Fruit fly (Drosophila melanogaster) whole organism, embryonic: ENCODE results near the gene arx.

Experiments used
- Asciz ChIP-seq: fragments of 200-800 bp; sonication (Bioruptor generic); optimal IDR thresholded peaks from 2 replicates; lab custom pipeline; 2017; ENCODE audit warnings: missing biosample characterization, mild to moderate bottlenecking, missing genetic modification characterization, missing genetic modification reagents
- CG12155 ChIP-seq: fragments of 200-800 bp; sonication (Bioruptor generic); optimal IDR thresholded peaks from 3 replicates; lab custom pipeline; 2016; ENCODE audit warnings: missing biosample characterization, missing genetic modification characterization
- CG1233 ChIP-seq: fragments of 200-800 bp; sonication (Bioruptor generic); optimal IDR thresholded peaks from 4 replicates; lab custom pipeline; 2018; ENCODE audit warnings: missing biosample characterization, mild to moderate bottlenecking, missing genetic modification characterization
- CG13424 ChIP-seq: fragments of 200-800 bp; sonication (Bioruptor generic); optimal IDR thresholded peaks from 2 replicates; lab custom pipeline; 2019; ENCODE audit warnings: missing biosample characterization, mild to moderate bottlenecking, missing genetic modification characterization, moderate library complexity
- CG13894 ChIP-seq: fragments of 200-800 bp; sonication (Bioruptor generic); optimal IDR thresholded peaks from 3 replicates; lab custom pipeline; 2018; ENCODE audit warnings: missing biosample characterization, mild to moderate bottlenecking, missing genetic modification characterization, moderate library complexity
- CG1529 ChIP-seq: fragments of 200-800 bp; sonication (Bioruptor generic); optimal IDR thresholded peaks from 3 replicates; lab custom pipeline; 2018; ENCODE audit warnings: missing biosample characterization, missing genetic modification characterization
- CG15601 ChIP-seq: fragments of 200-800 bp; sonication (Bioruptor generic); optimal IDR thresholded peaks from 3 replicates; lab custom pipeline; 2019; ENCODE audit warnings: missing biosample characterization, mild to moderate bottlenecking, missing genetic modification characterization, moderate library complexity
- CG17568 ChIP-seq: fragments of 200-800 bp; sonication (Bioruptor generic); optimal IDR thresholded peaks from 2 replicates; lab custom pipeline; 2018; ENCODE audit warnings: missing biosample characterization, mild to moderate bottlenecking, missing genetic modification characterization, moderate library complexity
- CG17802 ChIP-seq: fragments of 200-800 bp; sonication (Bioruptor generic); optimal IDR thresholded peaks from 2 replicates; lab custom pipeline; 2018; ENCODE audit warnings: missing biosample characterization, mild to moderate bottlenecking, missing genetic modification characterization, moderate library complexity
- CG18262 ChIP-seq: fragments of 200-800 bp; optimal IDR thresholded peaks from 3 replicates; lab custom pipeline; 2019; ENCODE audit warnings: missing biosample characterization, mild to moderate bottlenecking, missing genetic modification characterization, moderate library complexity
- CG2875 ChIP-seq: fragments of 200-800 bp; sonication (Bioruptor generic); optimal IDR thresholded peaks from 2 replicates; lab custom pipeline; 2017; ENCODE audit warnings: missing biosample characterization, mild to moderate bottlenecking, missing genetic modification characterization, missing genetic modification reagents
- CG30403 ChIP-seq: fragments of 200-800 bp; sonication (Bioruptor generic); optimal IDR thresholded peaks from 3 replicates; lab custom pipeline; 2016; ENCODE audit warnings: missing biosample characterization, missing genetic modification characterization
- CG32767 ChIP-seq: fragments of 200-800 bp; sonication (Bioruptor generic); IDR thresholded peaks from 2 replicates; pipeline ENCODE4 v1.3.6; 2022; ENCODE audit warnings: missing biosample characterization, missing genetic modification characterization
- CG33213 ChIP-seq: fragments of 200-800 bp; sonication (Bioruptor generic); optimal IDR thresholded peaks from 3 replicates; lab custom pipeline; 2016; ENCODE audit warnings: missing biosample characterization, missing genetic modification characterization
- CG7271 ChIP-seq: fragments of 200-800 bp; sonication (Bioruptor generic); optimal IDR thresholded peaks from 2 replicates; lab custom pipeline; 2018; ENCODE audit warnings: missing biosample characterization, mild to moderate bottlenecking, missing genetic modification characterization, moderate library complexity
- CG7963 ChIP-seq: fragments of 200-800 bp; sonication (Bioruptor generic); IDR thresholded peaks from 3 replicates; pipeline ENCODE4 v1.3.6; 2022; ENCODE audit warnings: missing biosample characterization, missing genetic modification characterization; ENCODE audit not compliant: partially characterized antibody
- CG9727 ChIP-seq: fragments of 200-800 bp; sonication (Bioruptor generic); optimal IDR thresholded peaks from 3 replicates; lab custom pipeline; 2017; ENCODE audit warnings: missing biosample characterization, mild to moderate bottlenecking, missing genetic modification characterization
- CoRest ChIP-seq: fragments of 200-800 bp; sonication (Bioruptor generic); optimal IDR thresholded peaks from 3 replicates; lab custom pipeline; 2018; ENCODE audit warnings: missing biosample characterization, mild to moderate bottlenecking, missing genetic modification characterization, moderate library complexity
- D19B ChIP-seq: fragments of 200-800 bp; sonication (Bioruptor generic); optimal IDR thresholded peaks from 2 replicates; lab custom pipeline; 2017; ENCODE audit warnings: missing biosample characterization, mild to moderate bottlenecking, missing genetic modification characterization
- Eip74EF ChIP-seq, 2 experiments: fragments of 200-800 bp in 1 of 2; fragments of >200 bp in 1 of 2; sonication (Bioruptor generic) in 1 of 2; optimal IDR thresholded peaks; 2 replicates each; lab custom pipeline; 2017 to 2019; ENCODE audit warnings: missing biosample characterization in 2 of 2, missing genetic modification characterization in 2 of 2, mild to moderate bottlenecking in 1 of 2, moderate library complexity in 1 of 2
- H15 ChIP-seq: fragments of 200-800 bp; sonication (Bioruptor generic); IDR thresholded peaks from 3 replicates; pipeline ENCODE4 v1.3.6; 2022; ENCODE audit warnings: missing biosample characterization, missing genetic modification characterization
- HLH54F ChIP-seq: fragments of 200-800 bp; sonication (Bioruptor generic); optimal IDR thresholded peaks from 3 replicates; lab custom pipeline; 2016; ENCODE audit warnings: missing biosample characterization, missing genetic modification characterization
- HLHmδ ChIP-seq: fragments of 200-800 bp; sonication (Bioruptor generic); optimal IDR thresholded peaks from 2 replicates; lab custom pipeline; 2018; ENCODE audit warnings: missing biosample characterization, mild to moderate bottlenecking, missing genetic modification characterization, moderate library complexity
- Hsf ChIP-seq: fragments of 200-800 bp; sonication (Bioruptor generic); optimal IDR thresholded peaks from 3 replicates; lab custom pipeline; 2016; ENCODE audit warnings: missing biosample characterization, missing genetic modification characterization
- Lim3 ChIP-seq: fragments of 200-800 bp; sonication (Bioruptor generic); IDR thresholded peaks from 2 replicates; pipeline ENCODE4 v1.3.6; 2022; ENCODE audit warnings: missing biosample characterization, missing genetic modification characterization
- Lpt ChIP-seq: fragments of >200 bp; optimal IDR thresholded peaks from 2 replicates; lab custom pipeline; 2018; ENCODE audit warnings: missing biosample characterization, missing genetic modification characterization
- Max ChIP-seq: fragments of 200-800 bp; sonication (Bioruptor generic); optimal IDR thresholded peaks from 2 replicates; lab custom pipeline; 2016; ENCODE audit warnings: missing biosample characterization, mild to moderate bottlenecking, missing genetic modification characterization
- Spps ChIP-seq: fragments of 200-800 bp; sonication (Bioruptor generic); optimal IDR thresholded peaks from 2 replicates; lab custom pipeline; 2018; ENCODE audit warnings: missing biosample characterization, mild to moderate bottlenecking, missing genetic modification characterization
- Vsx1 ChIP-seq: fragments of 200-800 bp; sonication (Bioruptor generic); optimal IDR thresholded peaks from 2 replicates; lab custom pipeline; 2017; ENCODE audit warnings: missing biosample characterization, mild to moderate bottlenecking, missing genetic modification characterization, missing genetic modification reagents
- ato ChIP-seq: fragments of 200-800 bp; sonication (Bioruptor generic); IDR thresholded peaks from 2 replicates; pipeline ENCODE4 v1.3.6; 2022; ENCODE audit warnings: missing biosample characterization, missing genetic modification characterization; ENCODE audit not compliant: partially characterized antibody
- cad ChIP-seq: fragments of >200 bp; optimal IDR thresholded peaks from 2 replicates; lab custom pipeline; 2017; ENCODE audit warnings: missing biosample characterization, missing genetic modification characterization
- chif ChIP-seq, 2 experiments: fragments of 200-800 bp; sonication (Bioruptor generic); optimal IDR thresholded peaks; 3 replicates each; lab custom pipeline; 2016; ENCODE audit warnings: missing biosample characterization in 2 of 2, missing genetic modification characterization in 2 of 2
- exex ChIP-seq: fragments of 200-800 bp; sonication (Bioruptor generic); optimal IDR thresholded peaks from 4 replicates; lab custom pipeline; 2018; ENCODE audit warnings: missing biosample characterization, mild to moderate bottlenecking, missing genetic modification characterization, moderate library complexity
- gce ChIP-seq: fragments of 200-800 bp; sonication (Bioruptor generic); IDR thresholded peaks from 3 replicates; pipeline ENCODE4 v1.3.6; 2022; ENCODE audit warnings: missing biosample characterization, missing genetic modification characterization
- gt ChIP-seq: fragments of 200-800 bp; sonication (Bioruptor generic); IDR thresholded peaks from 2 replicates; pipeline ENCODE4 v1.3.6; 2022; ENCODE audit warnings: missing biosample characterization, missing genetic modification characterization
- hkb ChIP-seq, 2 experiments: fragments of 200-800 bp in 1 of 2; fragments of >200 bp in 1 of 2; sonication (Bioruptor generic) in 1 of 2; IDR thresholded peaks in 1 of 2; optimal IDR thresholded peaks in 1 of 2; 2 replicates each; pipeline versions ENCODE4 v1.3.6 to Lab custom; 2017 to 2022; ENCODE audit warnings: missing biosample characterization in 1 of 2, missing genetic modification characterization in 1 of 2
- jing ChIP-seq: fragments of 200-800 bp; sonication (Bioruptor generic); optimal IDR thresholded peaks from 2 replicates; lab custom pipeline; 2018; ENCODE audit warnings: missing biosample characterization, mild to moderate bottlenecking, missing genetic modification characterization
- lmd ChIP-seq: fragments of 200-800 bp; sonication (Bioruptor generic); IDR thresholded peaks from 2 replicates; pipeline ENCODE4 v1.3.6; 2022; ENCODE audit warnings: missing biosample characterization, missing genetic modification characterization
- luna ChIP-seq: fragments of 200-800 bp; sonication (Bioruptor generic); optimal IDR thresholded peaks from 2 replicates; lab custom pipeline; 2016; ENCODE audit warnings: missing biosample characterization, missing genetic modification characterization
- onecut ChIP-seq: fragments of 200-800 bp; sonication (Bioruptor generic); IDR thresholded peaks from 2 replicates; pipeline ENCODE4 v1.3.6; 2022; ENCODE audit warnings: missing biosample characterization, missing genetic modification characterization
- org-1 ChIP-seq: fragments of 200-800 bp; sonication (Bioruptor generic); optimal IDR thresholded peaks from 2 replicates; lab custom pipeline; 2017; ENCODE audit warnings: missing biosample characterization, missing genetic modification characterization
- pum ChIP-seq: fragments of 200-800 bp; sonication (Bioruptor generic); optimal IDR thresholded peaks from 2 replicates; lab custom pipeline; 2016; ENCODE audit warnings: missing biosample characterization, missing genetic modification characterization
- ranshi ChIP-seq: fragments of 200-800 bp; sonication (Bioruptor generic); IDR thresholded peaks from 2 replicates; pipeline ENCODE4 v1.3.6; 2022; ENCODE audit warnings: missing biosample characterization, missing genetic modification characterization
- row ChIP-seq: fragments of 200-800 bp; sonication (Bioruptor generic); IDR thresholded peaks from 3 replicates; pipeline ENCODE4 v1.3.6; 2022; ENCODE audit warnings: missing biosample characterization, missing genetic modification characterization
- scrt ChIP-seq: fragments of 200-800 bp; sonication (Bioruptor generic); optimal IDR thresholded peaks from 2 replicates; lab custom pipeline; 2018; ENCODE audit warnings: missing biosample characterization, mild to moderate bottlenecking, missing genetic modification characterization, moderate library complexity
- sisA ChIP-seq: fragments of 200-800 bp; sonication (Bioruptor generic); IDR thresholded peaks from 2 replicates; pipeline ENCODE4 v1.3.6; 2022; ENCODE audit warnings: missing biosample characterization, missing genetic modification characterization
- sqz ChIP-seq: fragments of 200-800 bp; sonication (Bioruptor generic); optimal IDR thresholded peaks from 3 replicates; lab custom pipeline; 2018; ENCODE audit warnings: missing biosample characterization, mild to moderate bottlenecking, missing genetic modification characterization
- unpg ChIP-seq: fragments of 200-800 bp; sonication (Bioruptor generic); optimal IDR thresholded peaks from 3 replicates; lab custom pipeline; 2018; ENCODE audit warnings: missing biosample characterization, mild to moderate bottlenecking, missing genetic modification characterization, moderate library complexity
- usp ChIP-seq: fragments of >200 bp; optimal IDR thresholded peaks from 2 replicates; lab custom pipeline; 2017; ENCODE audit warnings: missing biosample characterization, missing genetic modification characterization
- vvl ChIP-seq: fragments of 200-800 bp; sonication (Bioruptor generic); IDR thresholded peaks from 2 replicates; pipeline ENCODE4 v1.3.6; 2022; ENCODE audit warnings: missing biosample characterization, missing genetic modification characterization

Gene arx

DNA sequence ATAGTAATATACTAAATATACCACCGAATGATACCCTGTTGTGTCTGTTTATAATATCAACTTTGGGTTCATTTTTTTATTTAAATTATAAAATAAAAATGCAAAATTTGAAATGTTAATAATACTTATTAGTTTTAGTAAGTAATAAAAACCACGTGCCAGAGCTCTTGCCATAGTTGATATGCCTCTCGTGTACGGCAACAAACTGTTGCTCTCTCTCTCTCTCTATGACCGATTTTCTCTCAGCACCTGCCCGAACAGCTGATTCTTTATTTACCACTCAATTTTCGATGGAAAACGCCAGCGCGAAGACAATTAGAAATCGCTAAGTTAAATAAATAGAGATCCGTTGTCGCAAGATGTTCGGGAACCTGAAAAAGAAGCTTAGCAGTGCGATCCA is 33.8 kb downstream of the arx start, which contains the start of gene Dysb (continued):
- TF ChIP-seq Spps (tag; lab: Kevin White, UChicago), result peak; percentile 68
- peak; percentile 20 for TF ChIP-seq CG33213 (GFP tag; lab: Kevin White, UChicago)
- TF ChIP-seq sqz (GFP tag; lab: Kevin White, UChicago), result peak; percentile 82
- TF ChIP-seq Eip74EF (GFP tag; optimal IDR thresholded peaks at IDR 0.05; lab: Kevin White, UChicago), result peak in 1 of 2 experiments; percentile 78
- peak; percentile 86 for TF ChIP-seq onecut (GFP tag; lab: Robert Waterston, UW)
- TF ChIP-seq Lpt (GFP tag; lab: Kevin White, UChicago), result no peak
- peak; percentile 22 for TF ChIP-seq luna
- TF ChIP-seq CG13424 (tag; lab: Kevin White, UChicago), result peak; percentile 89
- TF ChIP-seq CG2875, result peak; percentile 82
- TF ChIP-seq row (GFP tag; lab: Robert Waterston, UW), result peak; percentile 97
- TF ChIP-seq jing (GFP tag; lab: Kevin White, UChicago), result peak; percentile 36
- TF ChIP-seq gt (GFP tag; lab: Robert Waterston, UW), result peak; percentile 10; the same call in 1 of the 2 replicates
- peak; percentile 72 for TF ChIP-seq Hsf
- TF ChIP-seq org-1 (GFP tag; lab: Kevin White, UChicago), result peak; percentile 45
- peak; percentile 84 for TF ChIP-seq CG30403 (GFP tag; lab: Kevin White, UChicago)
- peak; percentile 86 for TF ChIP-seq CG15601 (tag; lab: Kevin White, UChicago)
- peak; percentile 93 for TF ChIP-seq scrt
- TF ChIP-seq cad (GFP tag; lab: Kevin White, UChicago), result no peak
- TF ChIP-seq CG32767 (GFP tag; lab: Robert Waterston, UW), result peak; percentile 70
- peak; percentile 90 for TF ChIP-seq H15 (GFP tag; lab: Robert Waterston, UW)
- peak; percentile 67 for TF ChIP-seq Max (GFP tag; lab: Kevin White, UChicago)
- peak; percentile 47 for TF ChIP-seq CG7271 (tag; lab: Kevin White, UChicago)
- TF ChIP-seq lmd (GFP tag; lab: Robert Waterston, UW), result peak; percentile 85
- TF ChIP-seq HLH54F (GFP tag; lab: Kevin White, UChicago), result peak; percentile 20
- TF ChIP-seq sisA (GFP tag; lab: Robert Waterston, UW), result peak; percentile 85
- TF ChIP-seq CG18262 (tag; lab: Kevin White, UChicago), result peak; percentile 89
- no peak for TF ChIP-seq Lim3 (GFP tag; lab: Robert Waterston, UW)
- peak; percentile 75 for TF ChIP-seq CG1529 (GFP tag; lab: Kevin White, UChicago)
- TF ChIP-seq HLHmδ (GFP tag; lab: Kevin White, UChicago), result peak; percentile 61
- no peak for TF ChIP-seq CG7963 (GFP tag; lab: Robert Waterston, UW)
- peak; percentile 85 for TF ChIP-seq CG13894
- peak; percentile 81 for TF ChIP-seq ranshi (GFP tag; lab: Robert Waterston, UW)
- TF ChIP-seq CG17568 (GFP tag; lab: Kevin White, UChicago), result peak; percentile 86
- TF ChIP-seq exex (tag; lab: Kevin White, UChicago), result peak; percentile 57
- peak; percentile 30 to 46 for TF ChIP-seq chif (GFP tag; optimal IDR thresholded peaks at IDR 0.05; lab: Kevin White, UChicago)
- TF ChIP-seq CG9727 (GFP tag; lab: Kevin White, UChicago), result peak; percentile 88
- peak; percentile 73 for TF ChIP-seq Vsx1
- peak; percentile 79 for TF ChIP-seq CG12155
- peak; percentile 92 for TF ChIP-seq unpg (GFP tag; lab: Kevin White, UChicago)
- peak; percentile 87 for TF ChIP-seq CG1233 (GFP tag; lab: Kevin White, UChicago)
- TF ChIP-seq Asciz (GFP tag; lab: Kevin White, UChicago), result peak; percentile 91
- no peak for TF ChIP-seq hkb (optimal IDR thresholded peaks at IDR 0.05; lab: Kevin White, UChicago)
- peak; percentile 95 for TF ChIP-seq hkb (GFP tag; IDR thresholded peaks at IDR 0.05; lab: Robert Waterston, UW)
- no peak for TF ChIP-seq usp
- peak; percentile 40 for TF ChIP-seq pum (GFP tag; lab: Kevin White, UChicago)
- peak; percentile 89 for TF ChIP-seq CoRest
- peak; percentile 90 for TF ChIP-seq gce (GFP tag; lab: Robert Waterston, UW)
- peak; percentile 98 for TF ChIP-seq vvl (GFP tag; lab: Robert Waterston, UW)
- TF ChIP-seq D19B, result peak; percentile 77
- no peak for TF ChIP-seq ato (GFP tag; lab: Robert Waterston, UW)
- TF ChIP-seq CG17802 (tag; lab: Kevin White, UChicago), result peak; percentile 21
